Worm (Caenorhabditis elegans) whole organism, early embryonic: ENCODE results near the gene srj-27.

Experiments used
- aly-1 ChIP-seq: sonication (generic microtip); optimal IDR thresholded peaks from 2 replicates; lab custom pipeline; 2016; ENCODE audit warnings: missing genetic modification characterization, missing compliant biosample characterization
- ama-1 ChIP-seq: fragments of 150-350 bp; optimal IDR thresholded peaks from 2 replicates; lab custom pipeline; 2014
- flt-1 ChIP-seq: fragments of 200-800 bp; sonication (Bioruptor generic); IDR thresholded peaks from 2 replicates; pipeline ENCODE4 v1.3.6; 2022; ENCODE audit warnings: missing genetic modification characterization, missing compliant biosample characterization
- hmbx-1 ChIP-seq: sonication (generic microtip); optimal IDR thresholded peaks from 2 replicates; lab custom pipeline; 2016; ENCODE audit warnings: mild to moderate bottlenecking, missing genetic modification characterization, missing compliant biosample characterization
- hnd-1 ChIP-seq: sonication (generic microtip); optimal IDR thresholded peaks from 2 replicates; lab custom pipeline; 2016; ENCODE audit warnings: missing genetic modification characterization, missing compliant biosample characterization
- sea-1 ChIP-seq: fragments of 200-800 bp; sonication (Bioruptor generic); conservative IDR thresholded peaks from 2 replicates; pipeline ENCODE4 v1.3.6; 2022; ENCODE audit warnings: missing genetic modification characterization, missing compliant biosample characterization
- tbx-11 ChIP-seq: fragments of 200-800 bp; sonication (Bioruptor generic); IDR thresholded peaks from 2 replicates; pipeline ENCODE4 v1.3.6; 2022; ENCODE audit warnings: missing genetic modification characterization, missing compliant biosample characterization

DNA sequence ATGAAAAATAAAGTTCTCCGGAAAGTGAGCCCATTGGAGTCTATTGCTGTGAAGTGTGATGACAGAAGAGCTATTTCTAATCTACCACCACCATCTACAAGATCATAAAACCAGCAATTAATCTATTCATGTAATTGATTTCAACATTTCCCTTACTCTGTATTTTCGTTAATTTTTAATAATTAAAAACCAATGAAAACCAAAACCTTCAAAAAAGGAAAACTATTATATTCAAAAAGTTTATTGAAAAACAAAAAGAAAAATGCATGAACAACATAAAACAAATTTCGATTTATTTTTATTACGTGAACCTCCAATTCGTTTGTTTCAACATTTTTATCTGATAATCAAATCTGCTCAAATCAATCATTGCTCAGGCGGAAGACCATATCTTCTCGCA, 27.9 kb downstream of the srj-27 start, which contains the start of gene C01G10.1:
- no peak for TF ChIP-seq tbx-11 (GFP tag; lab: Robert Waterston, UW)
- TF ChIP-seq ama-1 (lab: Kevin White, UChicago) = no peak
- TF ChIP-seq hmbx-1 (tag; lab: Kevin White, UChicago) = no peak
- TF ChIP-seq flt-1 (GFP tag; lab: Robert Waterston, UW) = no peak
- TF ChIP-seq hnd-1 (tag; lab: Kevin White, UChicago) = no peak
- TF ChIP-seq aly-1 (tag; lab: Kevin White, UChicago) = no peak
- TF ChIP-seq sea-1 (GFP tag; lab: Robert Waterston, UW) = no peak
